Fruit fly (Drosophila melanogaster) whole organism, embryonic: Measurements from ENCODE around the gene Argl.
A peak's percentile ranks its signal among the peaks of the same experiment; 100 is the strongest.

ENCODE experiments used
- Ada2b ChIP-seq: fragments of 200-800 bp; sonication (Bioruptor generic); IDR thresholded peaks from 2 replicates; pipeline ENCODE4 v1.3.6; 2022; ENCODE audit warnings: missing biosample characterization, missing genetic modification characterization
- Atf6 ChIP-seq: fragments of 200-800 bp; sonication (Bioruptor generic); IDR thresholded peaks from 2 replicates; pipeline ENCODE4 v1.3.6; 2022; ENCODE audit warnings: missing biosample characterization, missing genetic modification characterization
- BEAF-32 ChIP-seq: fragments of 200-800 bp; sonication (Bioruptor generic); optimal IDR thresholded peaks from 3 replicates; lab custom pipeline; 2017; ENCODE audit warnings: missing biosample characterization, missing genetic modification characterization, mild to moderate bottlenecking, moderate library complexity, missing genetic modification reagents
- CG10267 ChIP-seq: fragments of 200-800 bp; sonication (Bioruptor generic); optimal IDR thresholded peaks from 2 replicates; lab custom pipeline; 2018; ENCODE audit warnings: missing biosample characterization, mild to moderate bottlenecking, missing genetic modification characterization, moderate library complexity
- CG10654 ChIP-seq: fragments of 200-800 bp; sonication (Bioruptor generic); optimal IDR thresholded peaks from 2 replicates; lab custom pipeline; 2016; ENCODE audit warnings: missing biosample characterization, missing genetic modification characterization
- CG13296 ChIP-seq: fragments of 200-800 bp; sonication (Bioruptor generic); optimal IDR thresholded peaks from 3 replicates; lab custom pipeline; 2018; ENCODE audit warnings: missing biosample characterization, mild to moderate bottlenecking, missing genetic modification characterization
- CG15696 ChIP-seq: fragments of 200-800 bp; sonication (Bioruptor generic); optimal IDR thresholded peaks from 2 replicates; lab custom pipeline; 2019; ENCODE audit warnings: missing biosample characterization, mild to moderate bottlenecking, missing genetic modification characterization, moderate library complexity
- CG16863 ChIP-seq: fragments of 200-800 bp; sonication (Bioruptor generic); optimal IDR thresholded peaks from 3 replicates; lab custom pipeline; 2016; ENCODE audit warnings: missing biosample characterization, missing genetic modification characterization
- CG17612 ChIP-seq: fragments of 200-800 bp; sonication (Bioruptor generic); IDR thresholded peaks from 2 replicates; pipeline ENCODE4 v1.3.6; 2022; ENCODE audit warnings: missing biosample characterization, missing genetic modification characterization
- CG18262 ChIP-seq: fragments of 200-800 bp; optimal IDR thresholded peaks from 3 replicates; lab custom pipeline; 2019; ENCODE audit warnings: missing biosample characterization, mild to moderate bottlenecking, missing genetic modification characterization, moderate library complexity
- CG2120 ChIP-seq: fragments of 200-800 bp; sonication (Bioruptor generic); optimal IDR thresholded peaks from 3 replicates; lab custom pipeline; 2016; ENCODE audit warnings: missing biosample characterization, missing genetic modification characterization
- CG2678 ChIP-seq: fragments of 200-800 bp; sonication (Bioruptor generic); optimal IDR thresholded peaks from 3 replicates; lab custom pipeline; 2019; ENCODE audit warnings: missing biosample characterization, mild to moderate bottlenecking, missing genetic modification characterization, moderate library complexity
- CG3281 ChIP-seq: fragments of 200-800 bp; sonication (Bioruptor generic); optimal IDR thresholded peaks from 3 replicates; lab custom pipeline; 2017; ENCODE audit warnings: missing biosample characterization, mild to moderate bottlenecking, missing genetic modification characterization
- CG4360 ChIP-seq: fragments of 200-800 bp; sonication (Bioruptor generic); IDR thresholded peaks from 2 replicates; pipeline ENCODE4 v1.3.6; 2022; ENCODE audit warnings: missing biosample characterization, missing genetic modification characterization
- CG5953 ChIP-seq: fragments of 200-800 bp; sonication (Bioruptor generic); IDR thresholded peaks from 2 replicates; pipeline ENCODE4 v1.3.6; 2022; ENCODE audit warnings: missing biosample characterization, missing genetic modification characterization
- CG7745 ChIP-seq: fragments of 200-800 bp; sonication (Bioruptor generic); optimal IDR thresholded peaks from 2 replicates; lab custom pipeline; 2018; ENCODE audit warnings: missing biosample characterization, mild to moderate bottlenecking, missing genetic modification characterization, moderate library complexity
- CG8089 ChIP-seq: fragments of 200-800 bp; sonication (Bioruptor generic); optimal IDR thresholded peaks from 3 replicates; lab custom pipeline; 2016; ENCODE audit warnings: missing biosample characterization, missing genetic modification characterization
- CG8388 ChIP-seq: fragments of 200-800 bp; sonication (Bioruptor generic); optimal IDR thresholded peaks from 2 replicates; lab custom pipeline; 2019; ENCODE audit warnings: missing biosample characterization, mild to moderate bottlenecking, missing genetic modification characterization, moderate library complexity
- CG8924 ChIP-seq: fragments of 200-800 bp; optimal IDR thresholded peaks from 3 replicates; lab custom pipeline; 2019; ENCODE audit warnings: missing biosample characterization, mild to moderate bottlenecking, missing genetic modification characterization, moderate library complexity
- CG9932 ChIP-seq: fragments of 200-800 bp; sonication (Bioruptor generic); IDR thresholded peaks from 2 replicates; pipeline ENCODE4 v1.3.6; 2022; ENCODE audit warnings: missing biosample characterization, missing genetic modification characterization
- Lim3 ChIP-seq: fragments of 200-800 bp; sonication (Bioruptor generic); IDR thresholded peaks from 2 replicates; pipeline ENCODE4 v1.3.6; 2022; ENCODE audit warnings: missing biosample characterization, missing genetic modification characterization
- Pdp1 ChIP-seq, 2 experiments: fragments of 200-800 bp; sonication (Bioruptor generic); optimal IDR thresholded peaks; 3 replicates each; lab custom pipeline; 2016; ENCODE audit warnings: missing biosample characterization in 2 of 2, missing genetic modification characterization in 2 of 2, mild to moderate bottlenecking in 1 of 2, moderate library complexity in 1 of 2
- Poxn ChIP-seq: fragments of 200-800 bp; sonication (Bioruptor generic); IDR thresholded peaks from 2 replicates; pipeline ENCODE4 v1.3.6; 2022; ENCODE audit warnings: missing biosample characterization, missing genetic modification characterization
- Side ChIP-seq: fragments of 200-800 bp; sonication (Bioruptor generic); optimal IDR thresholded peaks from 2 replicates; lab custom pipeline; 2016; ENCODE audit warnings: missing biosample characterization, missing genetic modification characterization
- Sry-δ ChIP-seq: fragments of 200-800 bp; sonication (Bioruptor generic); optimal IDR thresholded peaks from 2 replicates; lab custom pipeline; 2016; ENCODE audit warnings: missing biosample characterization, missing genetic modification characterization
- Ssrp ChIP-seq: fragments of 200-800 bp; sonication (Bioruptor generic); optimal IDR thresholded peaks from 2 replicates; lab custom pipeline; 2018; ENCODE audit warnings: missing biosample characterization, mild to moderate bottlenecking, missing genetic modification characterization, moderate library complexity
- abd-A ChIP-seq: fragments of 200-800 bp; sonication (Bioruptor generic); optimal IDR thresholded peaks from 3 replicates; lab custom pipeline; 2019; ENCODE audit warnings: missing biosample characterization, mild to moderate bottlenecking, missing genetic modification characterization, moderate library complexity
- ap ChIP-seq: fragments of 200-800 bp; sonication (Bioruptor generic); IDR thresholded peaks from 2 replicates; pipeline ENCODE4 v1.3.6; 2022; ENCODE audit warnings: missing biosample characterization, missing genetic modification characterization
- ara ChIP-seq: fragments of 200-800 bp; sonication (Bioruptor generic); IDR thresholded peaks from 2 replicates; pipeline ENCODE4 v1.3.6; 2022; ENCODE audit warnings: missing biosample characterization, missing genetic modification characterization
- ase ChIP-seq: fragments of 200-800 bp; sonication (Bioruptor generic); IDR thresholded peaks from 3 replicates; pipeline ENCODE4 v1.3.6; 2022; ENCODE audit warnings: missing biosample characterization, missing genetic modification characterization
- br ChIP-seq: fragments of >200 bp; optimal IDR thresholded peaks from 2 replicates; lab custom pipeline; 2017
- dmrt11E ChIP-seq: fragments of 200-800 bp; sonication (Bioruptor generic); optimal IDR thresholded peaks from 3 replicates; lab custom pipeline; 2018; ENCODE audit warnings: missing biosample characterization, mild to moderate bottlenecking, missing genetic modification characterization, moderate library complexity
- dmrt99B ChIP-seq: fragments of 200-800 bp; sonication (Bioruptor generic); optimal IDR thresholded peaks from 2 replicates; lab custom pipeline; 2018; ENCODE audit warnings: missing biosample characterization, mild to moderate bottlenecking, missing genetic modification characterization, moderate library complexity
- ems ChIP-seq: fragments of 200-800 bp; sonication (Bioruptor generic); optimal IDR thresholded peaks from 3 replicates; lab custom pipeline; 2016; ENCODE audit warnings: missing biosample characterization, missing genetic modification characterization
- fd3F ChIP-seq: fragments of 200-800 bp; sonication (Bioruptor generic); optimal IDR thresholded peaks from 2 replicates; lab custom pipeline; 2018; ENCODE audit warnings: missing biosample characterization, mild to moderate bottlenecking, missing genetic modification characterization, moderate library complexity
- fd96Cb ChIP-seq: fragments of 200-800 bp; sonication (Bioruptor generic); optimal IDR thresholded peaks from 2 replicates; lab custom pipeline; 2018; ENCODE audit warnings: missing biosample characterization, mild to moderate bottlenecking, missing genetic modification characterization, moderate library complexity
- gce ChIP-seq: fragments of 200-800 bp; sonication (Bioruptor generic); IDR thresholded peaks from 3 replicates; pipeline ENCODE4 v1.3.6; 2022; ENCODE audit warnings: missing biosample characterization, missing genetic modification characterization
- gem ChIP-seq: fragments of 200-800 bp; sonication (Bioruptor generic); optimal IDR thresholded peaks from 2 replicates; lab custom pipeline; 2019; ENCODE audit warnings: missing biosample characterization, mild to moderate bottlenecking, missing genetic modification characterization, moderate library complexity
- grau ChIP-seq: fragments of 200-800 bp; optimal IDR thresholded peaks from 3 replicates; lab custom pipeline; 2019; ENCODE audit warnings: missing biosample characterization, mild to moderate bottlenecking, missing genetic modification characterization, moderate library complexity
- lab ChIP-seq: fragments of 200-800 bp; sonication (Bioruptor generic); optimal IDR thresholded peaks from 3 replicates; lab custom pipeline; 2017; ENCODE audit warnings: missing biosample characterization, missing genetic modification characterization, mild to moderate bottlenecking, moderate library complexity, missing genetic modification reagents
- pfk ChIP-seq: fragments of 200-800 bp; sonication (Bioruptor generic); optimal IDR thresholded peaks from 2 replicates; lab custom pipeline; 2018; ENCODE audit warnings: missing biosample characterization, mild to moderate bottlenecking, missing genetic modification characterization, moderate library complexity
- phol ChIP-seq: fragments of 200-800 bp; sonication (Bioruptor generic); optimal IDR thresholded peaks from 3 replicates; lab custom pipeline; 2018; ENCODE audit warnings: missing biosample characterization, mild to moderate bottlenecking, missing genetic modification characterization, moderate library complexity
- salm ChIP-seq: fragments of 200-800 bp; sonication (Bioruptor generic); optimal IDR thresholded peaks from 2 replicates; lab custom pipeline; 2018; ENCODE audit warnings: missing biosample characterization, mild to moderate bottlenecking, missing genetic modification characterization
- sim ChIP-seq: fragments of 200-800 bp; sonication (Bioruptor generic); IDR thresholded peaks from 2 replicates; pipeline ENCODE4 v1.3.6; 2022; ENCODE audit warnings: missing biosample characterization, missing genetic modification characterization
- sisA ChIP-seq: fragments of 200-800 bp; sonication (Bioruptor generic); IDR thresholded peaks from 2 replicates; pipeline ENCODE4 v1.3.6; 2022; ENCODE audit warnings: missing biosample characterization, missing genetic modification characterization
- slp2 ChIP-seq: fragments of 200-800 bp; sonication (Bioruptor generic); optimal IDR thresholded peaks from 2 replicates; lab custom pipeline; 2016; ENCODE audit warnings: missing biosample characterization, missing genetic modification characterization
- stc ChIP-seq: fragments of 200-800 bp; sonication (Bioruptor generic); IDR thresholded peaks from 2 replicates; pipeline ENCODE4 v1.3.6; 2022; ENCODE audit warnings: missing biosample characterization, missing genetic modification characterization
- sug ChIP-seq: fragments of 200-800 bp; optimal IDR thresholded peaks from 2 replicates; lab custom pipeline; 2019; ENCODE audit warnings: missing biosample characterization, mild to moderate bottlenecking, missing genetic modification characterization, moderate library complexity
- vfl ChIP-seq: fragments of 200-800 bp; sonication (Bioruptor generic); optimal IDR thresholded peaks from 2 replicates; lab custom pipeline; 2016; ENCODE audit warnings: missing biosample characterization, missing genetic modification characterization
- zen ChIP-seq: fragments of 200-800 bp; sonication (Bioruptor generic); optimal IDR thresholded peaks from 3 replicates; lab custom pipeline; 2018; ENCODE audit warnings: missing biosample characterization, mild to moderate bottlenecking, missing genetic modification characterization, moderate library complexity

The Argl gene

DNA sequence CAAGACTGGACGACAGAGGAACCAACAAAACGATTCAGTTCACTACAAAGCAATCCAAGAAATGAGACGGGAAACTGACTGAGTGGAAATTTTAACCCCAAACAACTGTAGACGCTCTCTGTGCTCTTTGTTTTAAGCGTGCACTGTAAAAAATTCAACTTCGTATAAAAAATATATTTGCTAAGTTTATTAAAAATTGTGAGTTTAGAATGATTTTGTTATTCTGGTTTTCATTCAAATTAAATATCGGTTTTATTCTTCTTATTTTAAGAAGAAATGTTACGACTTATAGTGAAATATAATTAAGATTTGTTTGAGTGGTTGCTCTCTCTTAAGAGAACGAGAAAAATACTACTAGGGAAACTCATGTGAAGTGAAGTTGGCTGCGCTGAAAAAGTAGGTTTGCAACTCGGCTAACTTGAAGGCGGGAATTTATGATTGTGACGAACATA, 16.2 kb upstream of the Argl start (continued):
- TF ChIP-seq fd3F (GFP tag; lab: Kevin White, UChicago): peak; percentile 83
- TF ChIP-seq gce: peak; percentile 96
- TF ChIP-seq ap: peak; percentile 97
- TF ChIP-seq gem (tag; lab: Kevin White, UChicago): peak; percentile 98
- peak; percentile 81 for TF ChIP-seq salm
- TF ChIP-seq zen (tag; lab: Kevin White, UChicago): peak; percentile 93
- peak; percentile 95 for TF ChIP-seq slp2 (GFP tag; lab: Kevin White, UChicago)
- peak; percentile 97 for TF ChIP-seq sim (GFP tag; lab: Robert Waterston, UW)
- peak; percentile 94 for TF ChIP-seq CG2678 (tag; lab: Kevin White, UChicago)
- TF ChIP-seq stc: peak; percentile 99
- peak; percentile 72 for TF ChIP-seq sug (tag; lab: Kevin White, UChicago)
- TF ChIP-seq CG4360 (GFP tag; lab: Robert Waterston, UW): peak; percentile 84
- TF ChIP-seq Side (GFP tag; lab: Kevin White, UChicago): peak; percentile 96
- TF ChIP-seq ara (GFP tag; lab: Robert Waterston, UW): peak; percentile 97
- peak; percentile 95 for TF ChIP-seq fd96Cb (tag; lab: Kevin White, UChicago)
- peak; percentile 84 for TF ChIP-seq CG13296 (GFP tag; lab: Kevin White, UChicago)
- TF ChIP-seq ems (GFP tag; lab: Kevin White, UChicago): peak; percentile 90
- TF ChIP-seq grau (tag; lab: Kevin White, UChicago): peak; percentile 92
- peak; percentile 97 for TF ChIP-seq CG8924 (tag; lab: Kevin White, UChicago)
- TF ChIP-seq CG17612 (GFP tag; lab: Robert Waterston, UW): peak; percentile 94
- peak; percentile 98 for TF ChIP-seq Ada2b (GFP tag; lab: Robert Waterston, UW)
- peak; percentile 91 to 96 for TF ChIP-seq Pdp1 (GFP tag; optimal IDR thresholded peaks at IDR 0.05; lab: Kevin White, UChicago)
- peak; percentile 97 for TF ChIP-seq CG5953 (GFP tag; lab: Robert Waterston, UW)
- TF ChIP-seq CG10267 (tag; lab: Kevin White, UChicago): peak; percentile 94
- TF ChIP-seq CG16863 (GFP tag; lab: Kevin White, UChicago): peak; percentile 91
- TF ChIP-seq dmrt11E (tag; lab: Kevin White, UChicago): peak; percentile 99
- peak; percentile 84 for TF ChIP-seq CG3281 (GFP tag; lab: Kevin White, UChicago)
- TF ChIP-seq dmrt99B (tag; lab: Kevin White, UChicago): peak; percentile 94
- peak; percentile 88; the same call in 1 of the 2 replicates for TF ChIP-seq Lim3 (GFP tag; lab: Robert Waterston, UW)
- TF ChIP-seq CG10654 (GFP tag; lab: Kevin White, UChicago): peak; percentile 90
- peak; percentile 93 for TF ChIP-seq CG7745
- peak; percentile 97 for TF ChIP-seq CG18262 (tag; lab: Kevin White, UChicago)
- TF ChIP-seq phol: peak; percentile 93
- peak; percentile 96 for TF ChIP-seq ase (GFP tag; lab: Robert Waterston, UW)
- peak; percentile 98 for TF ChIP-seq sisA (GFP tag; lab: Robert Waterston, UW)
- TF ChIP-seq vfl: peak; percentile 75
- no peak for TF ChIP-seq BEAF-32
- TF ChIP-seq Poxn: peak; percentile 73
- peak; percentile 96 for TF ChIP-seq CG9932 (GFP tag; lab: Robert Waterston, UW)
- TF ChIP-seq Ssrp (tag; lab: Kevin White, UChicago): peak; percentile 97
- peak; percentile 94 for TF ChIP-seq lab (GFP tag; lab: Kevin White, UChicago)
- TF ChIP-seq Sry-δ (GFP tag; lab: Kevin White, UChicago): peak; percentile 54
- peak; percentile 37 for TF ChIP-seq pfk (GFP tag; lab: Kevin White, UChicago)
- no peak for TF ChIP-seq abd-A
- TF ChIP-seq br: no peak
- TF ChIP-seq CG2120 (GFP tag; lab: Kevin White, UChicago): peak; percentile 95
- TF ChIP-seq CG15696 (tag; lab: Kevin White, UChicago): peak; percentile 83
- peak; percentile 94 for TF ChIP-seq CG8388
- peak; percentile 85 for TF ChIP-seq CG8089 (GFP tag; lab: Kevin White, UChicago)
- peak; percentile 98 for TF ChIP-seq Atf6 (GFP tag; lab: Robert Waterston, UW)
